Fruit fly (Drosophila melanogaster) whole organism, adult: ENCODE data around the gene CG5262.
A peak's percentile ranks its signal among the peaks of the same experiment; 100 is the strongest.

Experiments
- CG11617 ChIP-seq: fragments of 200-800 bp; sonication (Bioruptor generic); optimal IDR thresholded peaks from 2 replicates; lab custom pipeline; 2017; ENCODE audit warnings: mild to moderate bottlenecking, missing biosample characterization, missing genetic modification reagents, missing genetic modification characterization
- CG12768 ChIP-seq: fragments of 200-800 bp; sonication (Bioruptor generic); optimal IDR thresholded peaks from 2 replicates; lab custom pipeline; 2017; ENCODE audit warnings: missing biosample characterization, missing genetic modification characterization, mild to moderate bottlenecking, moderate library complexity, missing genetic modification reagents
- CG14711 ChIP-seq: fragments of 200-800 bp; sonication (Bioruptor generic); optimal IDR thresholded peaks from 2 replicates; lab custom pipeline; 2018; ENCODE audit warnings: missing biosample characterization, mild to moderate bottlenecking, missing genetic modification characterization, moderate library complexity
- CG1620 ChIP-seq: fragments of 200-800 bp; sonication (Bioruptor generic); optimal IDR thresholded peaks from 2 replicates; lab custom pipeline; 2016; ENCODE audit warnings: missing biosample characterization, missing genetic modification characterization
- CG33017 ChIP-seq: fragments of 200-800 bp; sonication (Bioruptor generic); optimal IDR thresholded peaks from 2 replicates; lab custom pipeline; 2018; ENCODE audit warnings: missing biosample characterization, mild to moderate bottlenecking, missing genetic modification characterization, moderate library complexity
- CG5204 ChIP-seq: fragments of 200-800 bp; sonication (Bioruptor generic); optimal IDR thresholded peaks from 2 replicates; lab custom pipeline; 2016; ENCODE audit warnings: missing biosample characterization, missing genetic modification characterization
- CG7045 ChIP-seq: fragments of 200-800 bp; sonication (Bioruptor generic); optimal IDR thresholded peaks from 2 replicates; lab custom pipeline; 2017; ENCODE audit warnings: missing biosample characterization, mild to moderate bottlenecking, missing genetic modification characterization
- CG7101 ChIP-seq: fragments of 200-800 bp; sonication (Bioruptor generic); optimal IDR thresholded peaks from 2 replicates; lab custom pipeline; 2018; ENCODE audit warnings: missing biosample characterization, mild to moderate bottlenecking, missing genetic modification characterization, moderate library complexity
- Clk ChIP-seq: fragments of 200-800 bp; sonication (Bioruptor generic); optimal IDR thresholded peaks from 2 replicates; lab custom pipeline; 2017; ENCODE audit warnings: missing biosample characterization, missing genetic modification characterization
- Crg-1 ChIP-seq: fragments of 200-800 bp; sonication (Bioruptor generic); optimal IDR thresholded peaks from 2 replicates; lab custom pipeline; 2016; ENCODE audit warnings: missing biosample characterization, missing genetic modification characterization
- Hr96 ChIP-seq: fragments of 200-800 bp; sonication (Bioruptor generic); optimal IDR thresholded peaks from 2 replicates; lab custom pipeline; 2016; ENCODE audit warnings: missing biosample characterization, missing genetic modification characterization
- Mnt ChIP-seq: fragments of 200-800 bp; sonication (Bioruptor generic); optimal IDR thresholded peaks from 2 replicates; lab custom pipeline; 2016; ENCODE audit warnings: missing biosample characterization, mild to moderate bottlenecking, missing genetic modification characterization
- bab1 ChIP-seq: fragments of 200-800 bp; sonication (Bioruptor generic); optimal IDR thresholded peaks from 3 replicates; lab custom pipeline; 2019; ENCODE audit warnings: missing biosample characterization, mild to moderate bottlenecking, missing genetic modification characterization, moderate library complexity
- cic ChIP-seq: fragments of 200-800 bp; sonication (Bioruptor generic); optimal IDR thresholded peaks from 2 replicates; lab custom pipeline; 2017; ENCODE audit warnings: missing biosample characterization, mild to moderate bottlenecking, missing genetic modification characterization, moderate library complexity
- cnc ChIP-seq, 2 experiments: fragments of >200 bp; optimal IDR thresholded peaks; 2 replicates each; lab custom pipeline; 2017
- kay ChIP-seq: fragments of 200-800 bp; sonication (Bioruptor generic); peaks from one replicate; lab custom pipeline; 2016; ENCODE audit warnings: missing biosample characterization, missing genetic modification characterization, borderline replicate concordance
- ovo ChIP-seq: fragments of 200-800 bp; sonication (Bioruptor generic); optimal IDR thresholded peaks from 2 replicates; lab custom pipeline; 2016; ENCODE audit warnings: missing biosample characterization, missing genetic modification characterization
- pad ChIP-seq: fragments of 200-800 bp; sonication (Bioruptor generic); optimal IDR thresholded peaks from 3 replicates; lab custom pipeline; 2017; ENCODE audit warnings: missing biosample characterization, missing genetic modification characterization, mild to moderate bottlenecking, moderate library complexity, missing genetic modification reagents
- tj ChIP-seq: fragments of 200-800 bp; sonication (Bioruptor generic); optimal IDR thresholded peaks from 3 replicates; lab custom pipeline; 2017; ENCODE audit warnings: missing biosample characterization, mild to moderate bottlenecking, missing genetic modification characterization, moderate library complexity
- toe ChIP-seq: fragments of 200-800 bp; sonication (Bioruptor generic); optimal IDR thresholded peaks from 2 replicates; lab custom pipeline; 2016; ENCODE audit warnings: missing biosample characterization, missing genetic modification characterization

The CG5262 gene

DNA sequence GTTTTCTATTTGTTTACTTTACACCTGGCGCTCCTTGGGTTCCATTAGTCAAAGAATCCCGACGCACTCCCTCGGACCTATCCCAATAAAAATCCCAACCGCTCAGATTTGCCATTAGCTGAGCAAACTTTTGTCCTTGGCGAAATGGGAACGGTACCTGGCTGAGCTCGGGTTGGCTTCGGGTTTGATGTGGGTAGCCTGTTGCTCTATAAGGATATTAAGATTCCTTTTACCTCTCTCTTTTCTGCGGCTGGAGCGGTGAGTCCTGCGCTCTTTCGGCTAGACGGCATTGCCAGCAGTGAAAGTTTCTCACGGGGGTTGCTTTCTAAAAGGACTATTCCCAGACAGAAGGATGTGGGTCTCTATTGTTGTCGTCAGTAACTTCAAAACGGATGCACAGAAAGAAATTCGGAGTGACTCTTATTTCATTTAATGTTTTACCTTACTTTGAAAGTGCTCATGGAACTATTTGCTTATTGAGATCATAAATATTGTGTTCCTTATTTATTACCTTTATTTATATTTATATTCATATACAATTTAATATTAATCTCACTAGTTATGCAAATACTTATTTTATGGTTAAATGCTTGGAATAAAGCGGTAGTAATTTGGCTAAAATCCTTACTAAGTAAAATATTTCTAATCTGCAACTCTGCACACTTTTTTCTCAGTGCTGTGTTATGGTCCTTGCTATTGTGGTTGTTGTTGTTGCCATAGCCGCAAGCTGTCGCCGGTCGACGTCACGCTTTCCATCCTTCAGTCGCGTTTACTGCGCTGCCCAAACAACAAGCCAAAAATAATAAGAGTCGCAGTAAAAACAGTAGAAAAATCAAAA lies 11.6 kb upstream of the CG5262 start, which contains the start of gene CG5910:
CG5910 (plus strand) TSS at position 788 of the 838 bp plus-strand sequence.
- TF ChIP-seq CG12768 (GFP tag; lab: Kevin White, UChicago), result no peak
- TF ChIP-seq Hr96 (GFP tag; lab: Kevin White, UChicago), result no peak
- TF ChIP-seq CG7045 (GFP tag; lab: Kevin White, UChicago), result peak; percentile 7
- no peak for TF ChIP-seq ovo (GFP tag; lab: Kevin White, UChicago)
- no peak for TF ChIP-seq CG33017 (tag; lab: Kevin White, UChicago)
- TF ChIP-seq CG1620, result no peak
- TF ChIP-seq CG14711, result peak; percentile 18
- TF ChIP-seq Clk, result no peak

DNA sequence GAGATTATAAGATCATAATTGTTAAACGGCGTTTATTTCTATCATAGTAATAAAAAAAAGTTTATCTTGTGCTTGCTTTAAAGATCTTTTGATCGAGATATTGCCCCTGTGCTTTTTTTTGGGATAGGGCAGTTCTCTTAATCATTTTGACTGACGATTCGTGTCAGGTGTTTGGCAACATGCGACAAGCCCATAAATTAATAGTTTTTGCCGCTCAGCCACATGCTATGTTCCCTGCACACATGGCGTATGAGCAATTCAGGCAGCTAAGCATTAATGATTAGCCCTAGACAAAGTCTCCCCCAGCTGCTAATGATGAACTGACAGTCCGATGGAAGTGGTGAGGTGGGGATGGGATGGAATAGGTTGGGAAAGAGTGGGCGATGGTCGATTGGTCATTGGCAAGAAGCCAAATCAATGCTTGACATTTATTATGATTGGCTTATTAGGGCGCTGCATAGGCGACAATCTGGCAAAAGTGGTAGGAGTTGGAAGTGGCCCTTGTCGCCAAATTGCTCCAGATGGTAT lies 10.7 kb upstream of the CG5262 start:
- TF ChIP-seq CG33017 (tag; lab: Kevin White, UChicago) (no peak), Crg-1 (GFP tag; lab: Kevin White, UChicago) (no peak), Mnt (GFP tag; lab: Kevin White, UChicago) (no peak), pad (no peak), CG12768 (GFP tag; lab: Kevin White, UChicago) (no peak), kay (GFP tag; lab: Kevin White, UChicago) (no peak), Clk (no peak), cnc (optimal IDR thresholded peaks at IDR 0.05; lab: Kevin White, UChicago) (no peak)

DNA sequence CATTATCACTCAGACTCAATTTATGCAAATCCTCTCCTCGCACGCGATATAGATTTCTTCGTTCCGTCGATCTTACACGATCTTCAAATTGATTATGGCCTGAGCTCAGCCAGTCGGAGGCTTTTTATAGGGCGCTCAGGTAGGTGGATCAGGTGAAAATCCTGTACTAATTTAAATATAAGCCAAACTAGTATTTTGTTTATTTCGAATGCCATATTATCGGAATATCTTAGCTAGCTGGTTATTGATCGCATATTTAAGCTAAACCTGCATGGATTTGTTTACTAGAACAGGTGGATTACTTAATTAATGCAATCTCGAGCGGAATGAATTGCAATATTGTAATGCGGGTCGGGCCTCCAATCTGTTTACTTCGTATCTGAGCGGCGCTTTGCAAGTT lies 9.5 kb upstream of the CG5262 start, which contains the start of gene Hpd:
Hpd (minus strand) TSS at position 101 of the 400 bp plus-strand sequence.
- TF ChIP-seq CG33017 (tag; lab: Kevin White, UChicago), result no peak
- TF ChIP-seq ovo (GFP tag; lab: Kevin White, UChicago), result no peak
- TF ChIP-seq CG1620, result no peak
- no peak for TF ChIP-seq tj
- no peak for TF ChIP-seq CG5204
- TF ChIP-seq CG7101 (tag; lab: Kevin White, UChicago), result no peak
- TF ChIP-seq cic (GFP tag; lab: Kevin White, UChicago), result no peak
- no peak for TF ChIP-seq CG12768 (GFP tag; lab: Kevin White, UChicago)
- TF ChIP-seq CG7045 (GFP tag; lab: Kevin White, UChicago), result no peak
- TF ChIP-seq kay (GFP tag; lab: Kevin White, UChicago), result no peak
- TF ChIP-seq pad, result no peak
- no peak for TF ChIP-seq cnc (optimal IDR thresholded peaks at IDR 0.05; lab: Kevin White, UChicago)
- TF ChIP-seq Clk, result no peak
- no peak for TF ChIP-seq Hr96 (GFP tag; lab: Kevin White, UChicago)
- no peak for TF ChIP-seq CG11617
- no peak for TF ChIP-seq CG14711
- no peak for TF ChIP-seq Mnt (GFP tag; lab: Kevin White, UChicago)
- no peak for TF ChIP-seq bab1 (GFP tag; lab: Kevin White, UChicago)

DNA sequence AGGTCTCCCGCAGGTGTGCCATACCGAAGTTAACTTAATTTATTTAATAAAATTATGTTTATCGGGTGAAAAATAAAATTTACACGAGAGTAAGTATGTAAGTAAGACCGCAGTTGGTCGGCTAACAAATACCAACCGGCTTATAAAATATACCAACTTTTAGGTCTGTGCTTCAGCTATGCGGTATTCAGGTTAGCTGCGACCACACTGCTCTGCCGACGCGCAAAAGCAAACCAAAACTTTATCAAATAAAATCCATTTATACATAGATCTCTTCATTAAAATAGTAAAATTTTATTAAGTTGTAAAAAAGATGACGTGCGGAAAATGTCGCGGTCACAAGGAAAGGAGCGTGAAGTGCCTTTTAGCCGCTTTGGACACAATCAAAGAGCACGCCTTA lies 5.8 kb upstream of the CG5262 start, which contains the start of the genes mRpL15 and CtIP:
mRpL15 (minus strand) TSS at position 141 of the 400 bp plus-strand sequence.
CtIP (plus strand) TSS at position 182 of the 400 bp plus-strand sequence.
- TF ChIP-seq CG7101 (tag; lab: Kevin White, UChicago) (no peak), Mnt (GFP tag; lab: Kevin White, UChicago) (peak; percentile 16)

DNA sequence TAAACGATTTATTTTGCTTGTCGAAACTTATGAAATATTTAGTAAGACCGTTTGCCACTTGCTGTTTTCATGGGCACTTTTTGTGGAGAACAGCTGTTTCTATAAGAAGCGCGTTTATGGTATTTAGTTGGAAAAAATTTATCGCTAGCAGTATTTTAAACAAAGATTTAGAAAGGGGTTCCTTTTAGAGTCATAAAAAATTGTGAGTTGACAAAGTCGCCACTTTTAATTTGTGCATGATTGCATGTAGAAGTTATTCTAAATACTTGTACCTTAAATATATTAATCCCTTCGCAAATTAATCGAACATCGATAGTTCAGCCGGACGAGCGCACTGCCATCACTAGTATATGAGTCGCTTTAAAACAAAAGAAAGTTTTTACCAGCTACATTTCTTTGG lies 2.0 kb upstream of the CG5262 start, which contains the start of the genes Las and Psn:
Las (minus strand) TSS at position 65 of the 400 bp plus-strand sequence.
Psn (plus strand) TSS at position 172 of the 400 bp plus-strand sequence.
- TF ChIP-seq CG33017 (tag; lab: Kevin White, UChicago) (no peak), CG1620 (peak; percentile 12), CG12768 (GFP tag; lab: Kevin White, UChicago) (no peak), Mnt (GFP tag; lab: Kevin White, UChicago) (peak; percentile 39), CG14711 (peak; percentile 23), pad (no peak), CG11617 (peak; percentile 40), Crg-1 (GFP tag; lab: Kevin White, UChicago) (no peak), bab1 (GFP tag; lab: Kevin White, UChicago) (peak; percentile 56), tj (peak; percentile 13), cnc (optimal IDR thresholded peaks at IDR 0.05; lab: Kevin White, UChicago) (no peak)

DNA sequence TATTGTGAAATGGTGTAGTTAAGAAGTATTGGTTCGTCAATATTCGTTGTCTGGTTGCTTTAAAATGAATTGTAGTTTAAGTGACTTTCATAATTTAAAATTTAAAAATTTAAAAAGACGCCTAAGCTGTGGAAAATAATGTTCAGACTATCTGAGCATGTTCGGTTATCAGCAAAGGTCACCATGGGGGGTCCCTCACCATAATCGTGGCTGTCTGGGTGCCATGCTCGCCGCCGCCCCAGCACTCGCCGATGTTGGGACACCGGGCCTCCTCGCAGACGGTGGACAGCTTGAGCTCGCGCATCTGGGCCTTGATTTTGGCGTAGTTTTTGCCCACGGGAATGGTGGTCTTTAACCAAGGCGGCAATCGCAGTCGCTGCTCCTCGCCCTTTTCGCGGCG lies 1.3 kb upstream of the CG5262 start:
- TF ChIP-seq CG11617 (no peak), toe (GFP tag; lab: Kevin White, UChicago) (no peak), cnc (optimal IDR thresholded peaks at IDR 0.05; lab: Kevin White, UChicago) (no peak), pad (no peak), Clk (no peak), bab1 (GFP tag; lab: Kevin White, UChicago) (no peak), ovo (GFP tag; lab: Kevin White, UChicago) (no peak), CG12768 (GFP tag; lab: Kevin White, UChicago) (no peak), Crg-1 (GFP tag; lab: Kevin White, UChicago) (no peak), CG1620 (no peak), CG5204 (no peak), kay (GFP tag; lab: Kevin White, UChicago) (no peak), CG33017 (tag; lab: Kevin White, UChicago) (no peak)
